Worm (Caenorhabditis elegans) whole organism, dauer: ENCODE measurements around the gene Y51A2A.4.
"Not testable (repeated sequence)": the region's sequence is repeated elsewhere in the genome, so short reads cannot be mapped to it uniquely, and the experiment has no call there.

Source experiments
- unc-62 ChIP-seq: sonication (generic microtip); optimal IDR thresholded peaks from 2 replicates; lab custom pipeline; 2017; ENCODE audit warnings: missing biosample characterization, missing genetic modification reagents, missing genetic modification characterization

Gene Y51A2A.4

DNA sequence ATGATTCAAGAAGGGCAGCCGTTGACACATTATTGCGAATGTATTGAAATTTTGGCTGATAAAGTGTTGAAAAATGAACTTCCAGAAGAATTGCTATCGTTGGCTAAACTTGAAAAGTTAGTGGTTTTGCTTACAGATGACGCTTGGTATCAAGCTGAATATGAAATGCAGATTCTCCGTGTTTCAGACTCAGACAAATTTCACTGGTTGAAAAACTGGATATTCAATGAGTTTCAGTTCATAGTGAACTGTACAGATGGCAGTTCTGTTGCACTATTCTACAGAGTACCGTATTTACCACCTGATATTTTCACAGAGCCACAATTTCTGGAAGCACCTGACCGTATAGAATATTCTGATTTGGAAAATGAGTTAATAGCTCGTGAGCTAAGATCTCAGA lies 8.6 kb downstream of the Y51A2A.4 start:
- no peak for TF ChIP-seq unc-62

DNA sequence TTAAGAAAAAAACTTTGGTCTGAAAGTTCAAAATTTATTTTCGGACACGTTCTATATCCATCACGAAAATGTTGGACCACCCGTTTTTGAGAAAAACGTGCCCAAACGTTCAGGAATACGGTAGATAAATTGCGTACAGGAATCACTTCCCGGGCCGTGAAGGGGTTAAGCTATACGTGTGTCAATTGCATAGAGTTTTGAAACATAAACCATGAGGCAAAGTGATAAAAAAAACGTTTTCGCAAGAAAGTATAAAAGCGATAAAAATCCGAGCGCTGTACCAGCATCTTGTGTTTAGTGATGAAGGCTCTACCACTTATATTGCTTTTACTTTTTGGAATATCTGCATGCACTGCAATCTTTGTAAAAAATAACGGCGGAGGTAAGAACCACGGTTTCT lies 11.7 kb downstream of the Y51A2A.4 start, which contains the start of gene Y51A2A.6:
Y51A2A.6 (plus strand) TSS at position 301 of the 400 bp plus-strand sequence.
- TF ChIP-seq unc-62, result not testable (repeated sequence)

DNA sequence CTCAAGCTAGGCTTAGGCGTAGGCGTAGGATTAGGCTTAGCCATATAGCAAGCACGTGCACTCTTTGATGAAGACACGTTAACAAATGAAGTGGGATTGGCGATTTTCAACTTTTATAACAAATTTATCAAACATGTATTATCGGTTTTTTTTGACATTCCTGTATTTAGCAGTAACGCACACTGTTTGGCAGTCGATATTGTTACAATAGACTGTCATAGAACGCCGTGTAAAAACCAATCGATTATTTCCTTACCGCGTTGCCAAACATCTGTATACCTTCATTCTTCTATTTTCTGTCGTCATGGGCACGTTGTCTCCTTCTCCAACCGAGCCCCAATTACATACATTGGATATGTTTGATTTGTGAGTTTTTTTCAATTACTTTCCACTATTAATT lies 27.6 kb downstream of the Y51A2A.4 start, which contains the start of gene fbxb-119:
fbxb-119 (plus strand) TSS at position 301 of the 400 bp plus-strand sequence.
- TF ChIP-seq unc-62, result no peak

DNA sequence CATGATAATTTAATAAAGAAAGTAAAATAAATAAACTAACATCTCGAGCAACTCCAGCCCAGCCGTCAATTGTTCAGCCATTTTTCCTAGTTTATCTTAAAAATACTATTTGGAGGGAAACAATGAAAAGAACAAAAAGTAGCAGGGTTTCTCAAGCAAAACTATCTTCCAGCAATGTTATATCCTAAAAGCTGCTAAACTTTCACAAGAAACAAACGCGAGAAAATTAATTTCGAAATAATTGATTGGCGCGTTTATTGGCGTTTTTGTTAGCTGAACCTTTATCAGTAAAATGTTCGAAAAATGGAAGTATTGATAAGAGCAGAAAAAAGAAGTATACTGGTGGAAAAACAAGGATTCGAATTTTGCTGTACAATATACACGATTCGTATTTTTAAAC lies 32.5 kb downstream of the Y51A2A.4 start, which contains the start of gene B0462.5:
B0462.5 (minus strand) TSS at position 101 of the 400 bp plus-strand sequence.
- TF ChIP-seq unc-62, result no peak

DNA sequence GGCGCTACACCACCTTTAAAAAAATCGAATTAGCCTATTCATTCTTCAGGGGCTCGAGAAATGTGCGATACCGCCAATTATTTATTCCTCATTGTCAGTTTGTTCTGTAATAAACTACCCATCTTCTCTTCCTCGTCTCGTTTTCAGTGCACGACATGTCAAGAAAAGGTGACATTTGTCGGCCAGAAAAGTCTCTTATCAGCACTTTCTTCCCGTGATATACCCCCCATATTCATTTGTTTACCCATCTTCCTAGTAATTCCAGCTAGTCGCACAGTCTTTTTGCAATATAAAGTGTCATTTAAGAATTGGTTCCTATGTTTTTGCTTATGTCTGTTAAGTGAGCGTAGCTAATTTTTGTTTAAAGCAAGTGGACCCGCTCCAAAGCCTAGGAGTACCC lies 33.8 kb downstream of the Y51A2A.4 start:
- no peak for TF ChIP-seq unc-62

DNA sequence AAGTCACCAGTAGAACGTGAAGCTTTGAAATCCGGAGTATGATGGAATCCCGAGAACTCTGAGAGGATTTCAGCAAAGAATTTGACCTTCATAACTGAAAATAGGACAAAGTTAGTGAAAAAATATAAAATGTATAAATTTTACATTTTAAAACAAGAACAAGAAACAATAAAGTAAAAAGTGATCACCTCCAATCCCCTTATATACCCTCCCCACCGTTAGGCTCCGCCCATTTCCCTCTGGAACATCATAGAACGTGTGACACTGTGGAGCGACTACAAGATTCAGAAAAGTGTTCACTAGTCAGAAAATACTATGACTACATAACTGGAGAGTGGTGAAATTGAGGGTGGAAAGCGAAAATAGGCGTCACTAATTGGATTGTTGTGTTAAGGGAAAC lies 40.3 kb downstream of the Y51A2A.4 start, which contains the start of gene B0462.4:
B0462.4 (minus strand) TSS at position 101 of the 400 bp plus-strand sequence.
- TF ChIP-seq unc-62, result no peak

DNA sequence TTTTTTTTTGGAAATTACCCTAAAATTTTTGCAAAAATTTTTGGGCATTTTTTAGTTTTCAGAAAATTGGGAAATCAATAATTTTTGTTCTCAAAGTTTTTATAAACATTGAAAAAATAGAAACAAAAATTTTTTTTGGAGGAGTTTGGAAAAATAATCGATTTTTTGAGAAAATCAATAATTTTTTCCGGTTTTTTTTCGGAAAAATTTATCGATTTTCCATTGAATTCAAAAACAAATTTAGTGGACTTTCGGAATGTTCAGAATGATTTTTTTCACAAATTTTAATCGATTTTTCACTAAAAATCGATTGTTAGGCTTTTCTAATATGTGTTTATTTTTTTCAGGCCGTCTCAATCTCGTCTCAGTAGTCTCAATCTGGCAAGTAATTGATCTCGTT lies 46.9 kb downstream of the Y51A2A.4 start:
- no peak for TF ChIP-seq unc-62

DNA sequence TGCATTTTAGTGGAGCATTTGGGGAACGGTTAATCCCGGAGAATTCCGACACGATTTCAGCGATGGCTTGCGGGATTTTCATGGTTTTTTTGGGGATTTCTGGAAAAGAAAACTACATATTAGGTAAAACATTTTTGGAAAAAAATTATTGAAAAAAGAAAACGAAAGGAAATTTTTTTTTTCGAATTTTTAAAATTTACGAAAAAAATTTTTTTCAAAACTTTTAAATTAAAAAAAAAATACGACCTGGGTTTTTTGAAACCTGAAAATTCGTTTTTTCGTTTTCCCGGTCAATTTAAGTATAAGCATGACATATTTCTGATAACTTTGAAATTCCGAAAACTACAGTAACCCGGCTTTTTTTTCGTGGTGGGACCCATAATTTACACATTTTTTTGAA lies 49.1 kb downstream of the Y51A2A.4 start, which contains the start of gene C08E8.10:
C08E8.10 (minus strand) TSS at position 101 of the 400 bp plus-strand sequence.
- no peak for TF ChIP-seq unc-62
